Worm (Caenorhabditis elegans) whole organism, L4 larva: Measurements from ENCODE around the gene D1086.5.

Experiments
- D1046.2 ChIP-seq: fragments of 200-800 bp; sonication (Bioruptor generic); IDR thresholded peaks from 2 replicates; pipeline ENCODE4 v1.3.6; 2022; ENCODE audit warnings: missing genetic modification characterization, missing compliant biosample characterization
- F44E2.7 ChIP-seq: fragments of 200-800 bp; sonication (Bioruptor generic); IDR thresholded peaks from 2 replicates; pipeline ENCODE4 v2.1.2; 2022; ENCODE audit warnings: missing genetic modification characterization, missing compliant biosample characterization
- F49E8.2 ChIP-seq: sonication (generic microtip); optimal IDR thresholded peaks from 2 replicates; lab custom pipeline; 2016; ENCODE audit warnings: missing compliant biosample characterization, mild to moderate bottlenecking, missing genetic modification characterization, borderline replicate concordance
- T20F7.1 ChIP-seq: fragments of 200-800 bp; sonication (Bioruptor generic); optimal IDR thresholded peaks from 2 replicates; lab custom pipeline; 2018; ENCODE audit warnings: mild to moderate bottlenecking, missing genetic modification characterization, missing compliant biosample characterization
- T26A8.4 ChIP-seq: fragments of 200-800 bp; sonication (Bioruptor generic); IDR thresholded peaks from 2 replicates; pipeline ENCODE4 v1.3.6; 2022; ENCODE audit warnings: missing genetic modification characterization, missing compliant biosample characterization
- Y75B8A.6 ChIP-seq: fragments of 200-800 bp; sonication (Bioruptor generic); IDR thresholded peaks from 2 replicates; pipeline ENCODE4 v1.3.6; 2022; ENCODE audit warnings: missing genetic modification reagents, missing genetic modification characterization, missing compliant biosample characterization
- ZK546.5 ChIP-seq, 2 experiments: sonication (generic microtip); optimal IDR thresholded peaks; 2 replicates each; lab custom pipeline; 2017; ENCODE audit warnings: missing biosample characterization in 2 of 2, missing genetic modification characterization in 2 of 2
- aha-1 ChIP-seq: fragments of 150-350 bp; peaks from one replicate; lab custom pipeline; 2014; ENCODE audit warnings: missing biosample characterization, missing genetic modification characterization
- ama-1 ChIP-seq: fragments of 150-350 bp; optimal IDR thresholded peaks from 2 replicates; lab custom pipeline; 2014; ENCODE audit warnings: inconsistent platforms, mixed read lengths
- ceh-62 ChIP-seq: sonication (generic microtip); optimal IDR thresholded peaks from 2 replicates; lab custom pipeline; 2017; ENCODE audit warnings: missing biosample characterization, missing genetic modification characterization
- ceh-82 ChIP-seq: sonication (generic microtip); optimal IDR thresholded peaks from 2 replicates; lab custom pipeline; 2017; ENCODE audit warnings: missing biosample characterization, missing genetic modification characterization
- cey-2 ChIP-seq: sonication (generic microtip); optimal IDR thresholded peaks from 3 replicates; lab custom pipeline; 2017; ENCODE audit warnings: missing genetic modification characterization, mild to moderate bottlenecking, missing compliant biosample characterization, antibody characterized with exemption, borderline replicate concordance; ENCODE audit not compliant: insufficient read depth
- daf-16 ChIP-seq, 3 experiments: sonication (generic microtip); optimal IDR thresholded peaks; 2 replicates each; lab custom pipeline; 2016 to 2017; ENCODE audit warnings: missing genetic modification characterization in 3 of 3, missing genetic modification reagents in 3 of 3, mild to moderate bottlenecking in 2 of 3, missing compliant biosample characterization in 2 of 3, missing biosample characterization in 1 of 3, moderate library complexity in 1 of 3
- daf-19 ChIP-seq: fragments of 200-800 bp; sonication (Bioruptor generic); conservative IDR thresholded peaks from 2 replicates; pipeline ENCODE4 v1.3.6; 2022; ENCODE audit warnings: missing genetic modification characterization, missing compliant biosample characterization
- daf-8 ChIP-seq: fragments of 200-800 bp; sonication (Bioruptor generic); IDR thresholded peaks from 2 replicates; pipeline ENCODE4 v1.3.6; 2022; ENCODE audit warnings: missing genetic modification characterization, missing compliant biosample characterization
- dmd-8 ChIP-seq: fragments of 200-800 bp; sonication (Bioruptor generic); IDR thresholded peaks from 2 replicates; pipeline ENCODE4 v1.3.6; 2022; ENCODE audit warnings: missing genetic modification characterization, missing compliant biosample characterization
- dmd-9 ChIP-seq: fragments of 200-800 bp; sonication (Bioruptor generic); IDR thresholded peaks from 2 replicates; pipeline ENCODE4 v1.3.6; 2022; ENCODE audit warnings: missing genetic modification reagents, missing genetic modification characterization, missing compliant biosample characterization
- duxl-1 ChIP-seq: sonication (generic microtip); optimal IDR thresholded peaks from 2 replicates; lab custom pipeline; 2016; ENCODE audit warnings: mild to moderate bottlenecking, missing genetic modification characterization, moderate library complexity, missing compliant biosample characterization; ENCODE audit not compliant: poor library complexity
- egl-27 ChIP-seq: sonication (generic microtip); optimal IDR thresholded peaks from 3 replicates; lab custom pipeline; 2017; ENCODE audit warnings: missing biosample characterization, missing genetic modification reagents, missing genetic modification characterization
- egl-43 ChIP-seq: fragments of 200-800 bp; sonication (Bioruptor generic); IDR thresholded peaks from 2 replicates; pipeline ENCODE4 v1.3.6; 2022; ENCODE audit warnings: missing genetic modification reagents, missing genetic modification characterization, missing compliant biosample characterization
- hif-1 ChIP-seq, 2 experiments: sonication (generic microtip); optimal IDR thresholded peaks; 2 replicates each; lab custom pipeline; 2016 to 2017; ENCODE audit warnings: missing compliant biosample characterization in 2 of 2, missing genetic modification characterization in 2 of 2, missing genetic modification reagents in 2 of 2, missing genotype in 2 of 2, mild to moderate bottlenecking in 1 of 2
- hlh-30 ChIP-seq: sonication (generic microtip); optimal IDR thresholded peaks from 2 replicates; lab custom pipeline; 2017; ENCODE audit warnings: antibody characterized with exemption, mild to moderate bottlenecking, missing genetic modification characterization, missing compliant biosample characterization; ENCODE audit not compliant: insufficient read depth
- hmg-1.1 ChIP-seq: fragments of 200-800 bp; sonication (Bioruptor generic); IDR thresholded peaks from 2 replicates; pipeline ENCODE4 v1.3.6; 2022; ENCODE audit warnings: missing genetic modification reagents, missing genetic modification characterization, missing compliant biosample characterization
- jun-1 ChIP-seq: fragments of 150-350 bp; optimal IDR thresholded peaks from 2 replicates; lab custom pipeline; 2014; ENCODE audit warnings: missing biosample characterization, missing genetic modification reagents, missing genetic modification characterization
- lim-7 ChIP-seq: fragments of 200-800 bp; sonication (Bioruptor generic); IDR thresholded peaks from 2 replicates; pipeline ENCODE4 v1.3.6; 2022; ENCODE audit warnings: missing genetic modification characterization, missing compliant biosample characterization
- lin-1 ChIP-seq: fragments of 200-800 bp; sonication (Bioruptor generic); IDR thresholded peaks from 2 replicates; pipeline ENCODE4 v1.3.6; 2022; ENCODE audit warnings: missing genetic modification reagents, missing genetic modification characterization, missing compliant biosample characterization
- lin-39 ChIP-seq: fragments of 150-350 bp; optimal IDR thresholded peaks from 2 replicates; lab custom pipeline; 2014; ENCODE audit warnings: missing biosample characterization, missing genetic modification reagents, missing genetic modification characterization
- lsy-2 ChIP-seq, 2 experiments: fragments of 150-350 bp in 1 of 2; sonication (generic microtip) in 1 of 2; optimal IDR thresholded peaks; 2 replicates each; lab custom pipeline; 2014 to 2017; ENCODE audit warnings: missing biosample characterization in 2 of 2, missing genetic modification characterization in 2 of 2
- madf-5 ChIP-seq, 2 experiments: fragments of 200-800 bp; sonication (Bioruptor generic); IDR thresholded peaks; 2 replicates each; pipeline ENCODE4 v1.3.6; 2022; ENCODE audit warnings: missing compliant biosample characterization in 2 of 2, missing genetic modification characterization in 2 of 2
- madf-9 ChIP-seq: fragments of 200-800 bp; sonication (Bioruptor generic); conservative IDR thresholded peaks from 2 replicates; pipeline ENCODE4 v1.3.6; 2022; ENCODE audit warnings: missing genetic modification reagents, missing genetic modification characterization, missing compliant biosample characterization
- mdt-29 ChIP-seq: fragments of 200-800 bp; sonication (Bioruptor generic); IDR thresholded peaks from 2 replicates; pipeline ENCODE4 v1.3.6; 2022; ENCODE audit warnings: missing genetic modification reagents, missing genetic modification characterization, missing compliant biosample characterization
- nhr-102 ChIP-seq: sonication (generic microtip); optimal IDR thresholded peaks from 2 replicates; lab custom pipeline; 2016; ENCODE audit warnings: mild to moderate bottlenecking, missing genetic modification characterization, moderate library complexity, missing compliant biosample characterization
- nhr-25 ChIP-seq: sonication (generic microtip); optimal IDR thresholded peaks from 2 replicates; lab custom pipeline; 2017; ENCODE audit warnings: missing genetic modification characterization, mild to moderate bottlenecking, missing compliant biosample characterization, antibody characterized with exemption, moderate library complexity, borderline replicate concordance; ENCODE audit not compliant: insufficient read depth
- nhr-48 ChIP-seq: sonication (generic microtip); optimal IDR thresholded peaks from 2 replicates; lab custom pipeline; 2016; ENCODE audit warnings: mild to moderate bottlenecking, missing genetic modification characterization, missing compliant biosample characterization
- nhr-76 ChIP-seq: fragments of 150-350 bp; optimal IDR thresholded peaks from 2 replicates; lab custom pipeline; 2014; ENCODE audit warnings: missing biosample characterization, missing genetic modification characterization
- pqm-1 ChIP-seq: sonication (generic microtip); optimal IDR thresholded peaks from 2 replicates; lab custom pipeline; 2017; ENCODE audit warnings: missing biosample characterization, missing genetic modification characterization
- rbr-2 ChIP-seq: sonication (generic microtip); optimal IDR thresholded peaks from 2 replicates; lab custom pipeline; 2016; ENCODE audit warnings: missing genotype, missing genetic modification characterization, missing compliant biosample characterization
- saeg-2 ChIP-seq: fragments of 200-800 bp; sonication (Bioruptor generic); IDR thresholded peaks from 2 replicates; pipeline ENCODE4 v1.3.6; 2022; ENCODE audit warnings: missing genetic modification reagents, missing genetic modification characterization, missing compliant biosample characterization
- skn-1 ChIP-seq: fragments of 150-350 bp; optimal IDR thresholded peaks from 2 replicates; lab custom pipeline; 2014; ENCODE audit warnings: missing biosample characterization, missing genetic modification characterization
- snpc-1.2 ChIP-seq: fragments of 200-800 bp; sonication (Bioruptor generic); IDR thresholded peaks from 2 replicates; pipeline ENCODE4 v1.3.6; 2022; ENCODE audit warnings: missing genetic modification reagents, missing genetic modification characterization, missing compliant biosample characterization
- snpc-4 ChIP-seq: fragments of 150-350 bp; optimal IDR thresholded peaks from 2 replicates; lab custom pipeline; 2014; ENCODE audit warnings: missing biosample characterization, missing genetic modification characterization
- spr-3 ChIP-seq: fragments of 200-800 bp; sonication (Bioruptor generic); optimal IDR thresholded peaks from 2 replicates; lab custom pipeline; 2018; ENCODE audit warnings: mild to moderate bottlenecking, missing genetic modification characterization, missing compliant biosample characterization
- vab-7 ChIP-seq: fragments of 200-800 bp; sonication (Bioruptor generic); IDR thresholded peaks from 2 replicates; pipeline ENCODE4 v1.3.6; 2022; ENCODE audit warnings: missing genetic modification reagents, missing genetic modification characterization, missing compliant biosample characterization
- zfp-3 ChIP-seq: fragments of 200-800 bp; sonication (Bioruptor generic); conservative IDR thresholded peaks from 2 replicates; pipeline ENCODE4 v1.3.6; 2022; ENCODE audit warnings: missing genetic modification reagents, missing genetic modification characterization, missing compliant biosample characterization
- ztf-7 ChIP-seq: fragments of 150-350 bp; optimal IDR thresholded peaks from 2 replicates; lab custom pipeline; 2014; ENCODE audit warnings: missing biosample characterization, missing genetic modification characterization

D1086.5 gene

ce11 chrV:14094546-14094945 lies 4.4 kb upstream of the D1086.5 start:
- TF ChIP-seq nhr-76 (tag; lab: Kevin White, UChicago) (no peak), ceh-62 (tag; lab: Kevin White, UChicago) (no peak), lin-1 (GFP tag; lab: Robert Waterston, UW) (no peak), T26A8.4 (GFP tag; lab: Robert Waterston, UW) (no peak), madf-5 (GFP tag; IDR thresholded peaks at IDR 0.05; lab: Robert Waterston, UW) (no peak), mdt-29 (no peak), madf-9 (GFP tag; lab: Robert Waterston, UW) (no peak), dmd-8 (no peak), saeg-2 (GFP tag; lab: Robert Waterston, UW) (no peak)

- TF ChIP-seq daf-16 (GFP tag; optimal IDR thresholded peaks at IDR 0.05; lab: Kevin White, UChicago) (peak in 1 of 2 experiments; percentile 13), daf-16 (tag; optimal IDR thresholded peaks at IDR 0.05; lab: Kevin White, UChicago) (no peak), lsy-2 (tag; optimal IDR thresholded peaks at IDR 0.05; lab: Kevin White, UChicago) (peak in 1 of 2 experiments; percentile 17), hif-1 (tag; optimal IDR thresholded peaks at IDR 0.05; lab: Kevin White, UChicago) (no peak), ceh-82 (tag; lab: Kevin White, UChicago) (no peak), cey-2 (no peak), skn-1 (tag; lab: Kevin White, UChicago) (no peak), snpc-1.2 (GFP tag; lab: Robert Waterston, UW) (no peak), vab-7 (GFP tag; lab: Robert Waterston, UW) (no peak), aha-1 (tag; lab: Kevin White, UChicago) (no peak)
Measured at ce11 chrV:14093805-14094204, 3.6 kb upstream of the D1086.5 start, which contains the start of gene D1086.8. Gene D1086.8, plus strand, starts transcription at chrV:14094105.

ce11 chrV:14092403-14092802 lies 2.2 kb upstream of the D1086.5 start, which contains the start of gene D1086.3:
Gene D1086.3, plus strand, starts transcription at chrV:14092792.
- TF ChIP-seq nhr-48 (tag; lab: Kevin White, UChicago) (no peak), daf-19 (GFP tag; lab: Robert Waterston, UW) (0 out of 2 replicates have a peak, but pooled peaks have one; percentile 46), F44E2.7 (no peak), dmd-9 (no peak), Y75B8A.6 (GFP tag; lab: Robert Waterston, UW) (no peak), ceh-62 (tag; lab: Kevin White, UChicago) (no peak), saeg-2 (GFP tag; lab: Robert Waterston, UW) (no peak), F49E8.2 (peak; percentile 85), zfp-3 (GFP tag; lab: Robert Waterston, UW) (no peak), D1046.2 (GFP tag; lab: Robert Waterston, UW) (no peak), hlh-30 (tag; lab: Kevin White, UChicago) (peak; percentile 38), daf-16 (GFP tag; optimal IDR thresholded peaks at IDR 0.05; lab: Kevin White, UChicago) (peak; percentile 36 to 76), daf-16 (tag; optimal IDR thresholded peaks at IDR 0.05; lab: Kevin White, UChicago) (peak; percentile 55), snpc-4 (tag; lab: Kevin White, UChicago) (peak; percentile 88), lsy-2 (tag; optimal IDR thresholded peaks at IDR 0.05; lab: Kevin White, UChicago) (peak in 1 of 2 experiments; percentile 37), egl-43 (GFP tag; lab: Robert Waterston, UW) (no peak), nhr-102 (tag; lab: Kevin White, UChicago) (peak; percentile 11), ztf-7 (no peak), nhr-25 (tag; lab: Kevin White, UChicago) (no peak), duxl-1 (tag; lab: Kevin White, UChicago) (peak; percentile 14), hmg-1.1 (GFP tag; lab: Robert Waterston, UW) (0 out of 2 replicates have a peak, but pooled peaks have one; percentile 23), ZK546.5 (tag; optimal IDR thresholded peaks at IDR 0.05; lab: Kevin White, UChicago) (no peak), jun-1 (tag; lab: Kevin White, UChicago) (no peak), ama-1 (lab: Kevin White, UChicago) (peak; percentile 97), rbr-2 (peak; percentile 19), spr-3 (GFP tag; lab: Kevin White, UChicago) (no peak), nhr-76 (tag; lab: Kevin White, UChicago) (no peak), T20F7.1 (GFP tag; lab: Kevin White, UChicago) (no peak), lim-7 (no peak), daf-8 (GFP tag; lab: Robert Waterston, UW) (no peak), egl-27 (tag; lab: Kevin White, UChicago) (no peak), snpc-1.2 (GFP tag; lab: Robert Waterston, UW) (peak; percentile 73; the same call in 1 of the 2 replicates), lin-39 (tag; lab: Kevin White, UChicago) (no peak), pqm-1 (no peak)
